Worm (Caenorhabditis elegans) whole organism, young adult: ENCODE data around the gene C56E6.7.

Source experiments
- F55B11.4 ChIP-seq: sonication (generic microtip); optimal IDR thresholded peaks from 2 replicates; lab custom pipeline; 2016; ENCODE audit warnings: missing compliant biosample characterization, missing genetic modification characterization, borderline replicate concordance; ENCODE audit not compliant: insufficient read depth
- Y95B8A.8 ChIP-seq: fragments of 200-800 bp; sonication (Bioruptor generic); IDR thresholded peaks from 2 replicates; pipeline ENCODE4 v1.3.6; 2022; ENCODE audit warnings: missing genetic modification reagents, missing genetic modification characterization, missing compliant biosample characterization
- ama-1 ChIP-seq, 3 experiments: fragments of 150-350 bp in 1 of 3; sonication (generic microtip) in 2 of 3; optimal IDR thresholded peaks; 2 replicates each; lab custom pipeline; 2014 to 2018; ENCODE audit warnings: missing biosample characterization in 2 of 3, missing genetic modification characterization in 2 of 3, missing genetic modification reagents in 2 of 3
- ceh-40 ChIP-seq: fragments of 200-800 bp; sonication (Bioruptor generic); IDR thresholded peaks from 2 replicates; pipeline ENCODE4 v1.3.6; 2022; ENCODE audit warnings: missing genetic modification characterization, missing compliant biosample characterization
- ceh-91 ChIP-seq: fragments of 200-800 bp; sonication (Bioruptor generic); IDR thresholded peaks from 2 replicates; pipeline ENCODE4 v1.3.6; 2022; ENCODE audit warnings: missing genetic modification reagents, missing genetic modification characterization, missing compliant biosample characterization
- dpl-1 ChIP-seq: fragments of 150-350 bp; optimal IDR thresholded peaks from 2 replicates; lab custom pipeline; 2014; ENCODE audit warnings: missing biosample characterization, missing genetic modification reagents, missing genetic modification characterization
- ets-4 ChIP-seq: fragments of 200-800 bp; sonication (Bioruptor generic); optimal IDR thresholded peaks from 2 replicates; lab custom pipeline; 2018; ENCODE audit warnings: mild to moderate bottlenecking, missing genetic modification characterization, missing compliant biosample characterization
- lin-40 ChIP-seq: sonication (generic microtip); optimal IDR thresholded peaks from 2 replicates; lab custom pipeline; 2016; ENCODE audit warnings: missing genetic modification characterization, mild to moderate bottlenecking, missing compliant biosample characterization, missing genotype, missing genetic modification reagents
- mcd-1 ChIP-seq: fragments of 200-800 bp; sonication (Bioruptor generic); IDR thresholded peaks from 2 replicates; pipeline ENCODE4 v1.3.6; 2022; ENCODE audit warnings: missing genetic modification reagents, missing genetic modification characterization, missing compliant biosample characterization
- nhr-90 ChIP-seq: sonication (generic microtip); optimal IDR thresholded peaks from 2 replicates; lab custom pipeline; 2016; ENCODE audit warnings: missing genotype, mild to moderate bottlenecking, missing genetic modification characterization, missing compliant biosample characterization
- pha-4 ChIP-seq: fragments of 150-350 bp; sonication (generic microtip); optimal IDR thresholded peaks from 2 replicates; lab custom pipeline; 2014; ENCODE audit warnings: missing biosample characterization, missing genetic modification reagents, missing genetic modification characterization
- sptf-2 ChIP-seq: fragments of 200-800 bp; sonication (Bioruptor generic); optimal IDR thresholded peaks from 2 replicates; lab custom pipeline; 2018; ENCODE audit warnings: mild to moderate bottlenecking, missing genetic modification characterization, missing compliant biosample characterization
- unc-62 ChIP-seq: fragments of 150-350 bp; optimal IDR thresholded peaks from 2 replicates; lab custom pipeline; 2014; ENCODE audit warnings: missing biosample characterization, missing genetic modification reagents, missing genetic modification characterization
- ztf-25 ChIP-seq: fragments of 200-800 bp; sonication (Bioruptor generic); IDR thresholded peaks from 2 replicates; pipeline ENCODE4 v1.3.6; 2022; ENCODE audit warnings: missing genetic modification reagents, missing genetic modification characterization, missing compliant biosample characterization

DNA sequence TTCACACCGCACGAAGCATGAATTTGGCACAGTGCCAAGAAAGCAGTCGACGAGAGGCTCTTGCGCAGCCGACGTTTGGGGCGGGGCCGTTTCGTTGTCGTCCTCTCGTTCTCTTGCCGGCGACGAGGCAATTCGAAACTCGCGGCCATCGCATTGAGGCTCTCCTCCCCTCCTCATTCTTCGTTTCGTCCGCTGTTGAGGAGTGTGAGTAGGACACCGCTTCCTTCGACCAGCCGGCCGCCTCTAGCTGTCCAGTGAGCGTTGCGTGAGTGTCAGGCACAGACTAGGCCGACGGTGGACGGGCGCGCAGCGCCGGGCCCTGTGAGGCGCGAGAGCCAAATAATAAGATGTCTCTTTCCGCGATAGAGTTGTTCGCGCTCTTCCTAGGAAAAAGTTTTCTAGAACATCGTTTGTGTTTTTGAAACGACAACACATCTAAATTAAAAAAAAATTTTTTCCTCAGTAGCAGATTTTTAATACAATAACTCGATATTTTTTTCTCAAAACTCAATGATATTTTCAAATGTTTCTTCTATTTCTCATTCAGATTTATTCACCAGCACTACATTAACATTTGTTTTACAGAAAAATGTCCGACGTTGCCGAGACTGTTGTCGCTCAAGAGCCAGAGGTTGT is 24.4 kb upstream of the C56E6.7 start, which contains the start of the genes T28D9.11 and T28D9.1:
- TF ChIP-seq nhr-90 (tag; lab: Kevin White, UChicago) (no peak), ztf-25 (GFP tag; lab: Robert Waterston, UW) (no peak), unc-62 (no peak), lin-40 (peak; percentile 22), ets-4 (no peak), Y95B8A.8 (GFP tag; lab: Robert Waterston, UW) (no peak), pha-4 (tag; lab: Kevin White, UChicago) (no peak), sptf-2 (GFP tag; lab: Kevin White, UChicago) (no peak), F55B11.4 (tag; lab: Kevin White, UChicago) (no peak), ceh-40 (GFP tag; lab: Robert Waterston, UW) (no peak), ama-1 (optimal IDR thresholded peaks at IDR 0.05; lab: Kevin White, UChicago) (no peak), ama-1 (GFP tag; optimal IDR thresholded peaks at IDR 0.05; lab: Kevin White, UChicago) (no peak), ceh-91 (GFP tag; lab: Robert Waterston, UW) (0 out of 2 replicates have a peak, but pooled peaks have one; percentile 25), dpl-1 (GFP tag; lab: Kevin White, UChicago) (no peak), mcd-1 (peak; percentile 66)
